Worm (Caenorhabditis elegans) whole organism, L2 larva: ENCODE data around the gene fkh-7.

Experiments used
- blmp-1 ChIP-seq: sonication (generic microtip); optimal IDR thresholded peaks from 2 replicates; lab custom pipeline; 2017; ENCODE audit warnings: missing genetic modification characterization, mild to moderate bottlenecking, missing compliant biosample characterization, antibody characterized with exemption, moderate library complexity; ENCODE audit not compliant: insufficient read depth
- ceh-82 ChIP-seq: fragments of 150-350 bp; optimal IDR thresholded peaks from 2 replicates; lab custom pipeline; 2014; ENCODE audit warnings: missing biosample characterization, missing genetic modification characterization
- egl-27 ChIP-seq: sonication (generic microtip); optimal IDR thresholded peaks from 3 replicates; lab custom pipeline; 2017; ENCODE audit warnings: missing biosample characterization, missing genetic modification reagents, missing genetic modification characterization
- peb-1 ChIP-seq: fragments of 150-350 bp; optimal IDR thresholded peaks from 2 replicates; lab custom pipeline; 2014; ENCODE audit warnings: missing biosample characterization, missing genetic modification characterization
- zag-1 ChIP-seq: fragments of 150-350 bp; optimal IDR thresholded peaks from 2 replicates; lab custom pipeline; 2014; ENCODE audit warnings: missing biosample characterization, missing genetic modification characterization
- ztf-11 ChIP-seq: sonication (generic microtip); optimal IDR thresholded peaks from 2 replicates; lab custom pipeline; 2017; ENCODE audit warnings: missing biosample characterization, missing genetic modification characterization

DNA sequence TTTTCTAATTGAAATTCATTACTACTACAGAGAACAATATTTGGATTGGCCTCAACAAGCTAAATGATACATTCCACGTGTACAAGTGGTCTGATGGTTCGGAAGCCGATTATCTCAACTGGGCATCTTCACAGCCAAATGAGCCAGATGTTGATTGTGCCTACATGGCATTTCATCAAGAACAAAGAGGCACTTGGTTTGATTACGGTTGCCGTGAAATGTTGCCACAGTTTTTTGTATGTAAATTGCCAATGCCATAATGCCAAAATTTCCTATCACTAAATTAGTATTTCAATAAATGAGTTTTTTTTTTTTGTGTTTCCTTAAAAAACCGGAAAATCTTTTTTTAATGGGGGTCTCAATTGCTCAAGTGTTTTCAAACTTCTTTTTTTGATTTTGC, 70.2 kb downstream of the fkh-7 start:
- TF ChIP-seq egl-27 (no peak), blmp-1 (no peak), peb-1 (no peak), ztf-11 (tag; lab: Kevin White, UChicago) (no peak), ceh-82 (tag; lab: Kevin White, UChicago) (no peak), zag-1 (tag; lab: Kevin White, UChicago) (no peak)
